Worm (Caenorhabditis elegans): ENCODE results near the gene Y10G11A.1.

- TF ChIP-seq him-1 (tag; optimal IDR thresholded peaks at IDR 0.05) (peak; percentile 56), dao-5 (tag; optimal IDR thresholded peaks at IDR 0.05) (no peak)
Measured at ce11 chrIV:16415100-16415973, 9.1 kb upstream of the Y10G11A.1 start.
